Fruit fly (Drosophila melanogaster) whole organism, embryonic: ENCODE data around the gene Cpn.

Source experiments
- CG10543 ChIP-seq: fragments of 200-800 bp; sonication (Bioruptor generic); optimal IDR thresholded peaks from 3 replicates; lab custom pipeline; 2017; ENCODE audit warnings: missing biosample characterization, mild to moderate bottlenecking, missing genetic modification characterization, moderate library complexity
- CG10565 ChIP-seq: fragments of 200-800 bp; sonication (Bioruptor generic); optimal IDR thresholded peaks from 3 replicates; lab custom pipeline; 2016; ENCODE audit warnings: missing biosample characterization, mild to moderate bottlenecking, missing genetic modification characterization
- CG10979 ChIP-seq: fragments of 200-800 bp; sonication (Bioruptor generic); optimal IDR thresholded peaks from 2 replicates; lab custom pipeline; 2018; ENCODE audit warnings: missing biosample characterization, mild to moderate bottlenecking, missing genetic modification characterization, moderate library complexity
- CG11398 ChIP-seq: fragments of 200-800 bp; sonication (Bioruptor generic); optimal IDR thresholded peaks from 2 replicates; lab custom pipeline; 2016; ENCODE audit warnings: missing biosample characterization, missing genetic modification characterization
- CG11696 ChIP-seq: fragments of 200-800 bp; sonication (Bioruptor generic); IDR thresholded peaks from 2 replicates; pipeline ENCODE4 v1.3.6; 2022; ENCODE audit warnings: missing biosample characterization, missing genetic modification characterization
- CG13296 ChIP-seq: fragments of 200-800 bp; sonication (Bioruptor generic); optimal IDR thresholded peaks from 3 replicates; lab custom pipeline; 2018; ENCODE audit warnings: missing biosample characterization, mild to moderate bottlenecking, missing genetic modification characterization
- CG13894 ChIP-seq: fragments of 200-800 bp; sonication (Bioruptor generic); optimal IDR thresholded peaks from 3 replicates; lab custom pipeline; 2018; ENCODE audit warnings: missing biosample characterization, mild to moderate bottlenecking, missing genetic modification characterization, moderate library complexity
- CG16779 ChIP-seq: fragments of 200-800 bp; sonication (Bioruptor generic); IDR thresholded peaks from 2 replicates; pipeline ENCODE4 v1.3.6; 2022; ENCODE audit warnings: missing biosample characterization, missing genetic modification characterization
- CG1792 ChIP-seq: fragments of 200-800 bp; sonication (Bioruptor generic); optimal IDR thresholded peaks from 2 replicates; lab custom pipeline; 2016; ENCODE audit warnings: missing biosample characterization, missing genetic modification characterization
- CG18011 ChIP-seq: fragments of 200-800 bp; sonication (Bioruptor generic); optimal IDR thresholded peaks from 2 replicates; lab custom pipeline; 2017; ENCODE audit warnings: missing biosample characterization, missing genetic modification characterization, mild to moderate bottlenecking, moderate library complexity, missing genotype
- CG2199 ChIP-seq: fragments of 200-800 bp; sonication (Bioruptor generic); IDR thresholded peaks from 3 replicates; pipeline ENCODE4 v1.3.6; 2022; ENCODE audit warnings: missing biosample characterization, missing genetic modification characterization
- CG32532 ChIP-seq: fragments of 200-800 bp; sonication (Bioruptor generic); IDR thresholded peaks from 2 replicates; pipeline ENCODE4 v1.3.6; 2022; ENCODE audit warnings: missing biosample characterization, missing genetic modification characterization
- CG34224 ChIP-seq: fragments of 200-800 bp; sonication (Bioruptor generic); IDR thresholded peaks from 3 replicates; pipeline ENCODE4 v1.3.6; 2022; ENCODE audit warnings: missing biosample characterization, missing genetic modification characterization; ENCODE audit not compliant: partially characterized antibody
- CG4282 ChIP-seq: fragments of 200-800 bp; sonication (Bioruptor generic); optimal IDR thresholded peaks from 2 replicates; lab custom pipeline; 2016; ENCODE audit warnings: missing biosample characterization, missing genetic modification characterization
- CG6272 ChIP-seq: fragments of 200-800 bp; sonication (Bioruptor generic); IDR thresholded peaks from 2 replicates; pipeline ENCODE4 v1.3.6; 2022; ENCODE audit warnings: missing biosample characterization, missing genetic modification characterization
- CG7372 ChIP-seq: fragments of 200-800 bp; sonication (Bioruptor generic); IDR thresholded peaks from 2 replicates; pipeline ENCODE4 v1.3.6; 2022; ENCODE audit warnings: missing biosample characterization, missing genetic modification characterization
- CG8290 ChIP-seq, 3 experiments: fragments of 200-800 bp; sonication (Bioruptor generic); optimal IDR thresholded peaks; 2 replicates each; lab custom pipeline; 2016 to 2019; ENCODE audit warnings: missing biosample characterization in 3 of 3, missing genetic modification characterization in 3 of 3, mild to moderate bottlenecking in 2 of 3, moderate library complexity in 1 of 3
- CG8388 ChIP-seq: fragments of 200-800 bp; sonication (Bioruptor generic); optimal IDR thresholded peaks from 2 replicates; lab custom pipeline; 2019; ENCODE audit warnings: missing biosample characterization, mild to moderate bottlenecking, missing genetic modification characterization, moderate library complexity
- Chrac-16 ChIP-seq: fragments of 200-800 bp; sonication (Bioruptor generic); optimal IDR thresholded peaks from 3 replicates; lab custom pipeline; 2016; ENCODE audit warnings: missing biosample characterization, missing genetic modification characterization
- Dll ChIP-seq: fragments of 200-800 bp; sonication (Bioruptor generic); IDR thresholded peaks from 4 replicates; pipeline ENCODE4 v1.3.6; 2022; ENCODE audit warnings: missing biosample characterization, missing genetic modification characterization; ENCODE audit not compliant: partially characterized antibody
- Dref ChIP-seq: fragments of 200-800 bp; sonication (Bioruptor generic); IDR thresholded peaks from 2 replicates; pipeline ENCODE4 v1.3.6; 2022; ENCODE audit warnings: missing biosample characterization, missing genetic modification characterization
- E2f2 ChIP-seq: fragments of 200-800 bp; sonication (Bioruptor generic); IDR thresholded peaks from 2 replicates; pipeline ENCODE4 v1.3.6; 2022; ENCODE audit warnings: missing biosample characterization, missing genetic modification characterization
- ERR ChIP-seq: fragments of 200-800 bp; sonication (Bioruptor generic); optimal IDR thresholded peaks from 2 replicates; lab custom pipeline; 2016; ENCODE audit warnings: missing biosample characterization, missing genetic modification characterization
- Hr39 ChIP-seq: fragments of >200 bp; optimal IDR thresholded peaks from 2 replicates; lab custom pipeline; 2017
- MESR4 ChIP-seq: fragments of 200-800 bp; sonication (Bioruptor generic); optimal IDR thresholded peaks from 2 replicates; lab custom pipeline; 2018; ENCODE audit warnings: missing biosample characterization, mild to moderate bottlenecking, missing genetic modification characterization, moderate library complexity
- Mad ChIP-seq: fragments of 200-800 bp; sonication (Bioruptor generic); optimal IDR thresholded peaks from 2 replicates; lab custom pipeline; 2016; ENCODE audit warnings: missing biosample characterization, missing genetic modification characterization
- NC2α ChIP-seq: fragments of 200-800 bp; sonication (Bioruptor generic); optimal IDR thresholded peaks from 2 replicates; lab custom pipeline; 2016; ENCODE audit warnings: missing biosample characterization, missing genetic modification characterization
- Sox100B ChIP-seq: fragments of 200-800 bp; sonication (Bioruptor generic); optimal IDR thresholded peaks from 3 replicates; lab custom pipeline; 2018; ENCODE audit warnings: missing biosample characterization, mild to moderate bottlenecking, missing genetic modification characterization
- Usf ChIP-seq: fragments of 200-800 bp; sonication (Bioruptor generic); optimal IDR thresholded peaks from 2 replicates; lab custom pipeline; 2017; ENCODE audit warnings: missing genotype, missing biosample characterization, missing genetic modification characterization
- Vsx1 ChIP-seq: fragments of 200-800 bp; sonication (Bioruptor generic); optimal IDR thresholded peaks from 2 replicates; lab custom pipeline; 2017; ENCODE audit warnings: missing biosample characterization, mild to moderate bottlenecking, missing genetic modification characterization, missing genetic modification reagents
- ara ChIP-seq: fragments of 200-800 bp; sonication (Bioruptor generic); IDR thresholded peaks from 2 replicates; pipeline ENCODE4 v1.3.6; 2022; ENCODE audit warnings: missing biosample characterization, missing genetic modification characterization
- ato ChIP-seq: fragments of 200-800 bp; sonication (Bioruptor generic); IDR thresholded peaks from 2 replicates; pipeline ENCODE4 v1.3.6; 2022; ENCODE audit warnings: missing biosample characterization, missing genetic modification characterization; ENCODE audit not compliant: partially characterized antibody
- bab2 ChIP-seq: fragments of 200-800 bp; sonication (Bioruptor generic); optimal IDR thresholded peaks from 2 replicates; lab custom pipeline; 2016; ENCODE audit warnings: missing biosample characterization, missing genetic modification characterization
- ci ChIP-seq: fragments of 200-800 bp; sonication (Bioruptor generic); IDR thresholded peaks from 3 replicates; pipeline ENCODE4 v1.3.6; 2022; ENCODE audit warnings: missing biosample characterization, missing genetic modification characterization
- crc ChIP-seq: fragments of 200-800 bp; sonication (Bioruptor generic); optimal IDR thresholded peaks from 2 replicates; lab custom pipeline; 2016; ENCODE audit warnings: missing biosample characterization, missing genetic modification characterization
- crp ChIP-seq, 2 experiments: fragments of 200-800 bp; sonication (Bioruptor generic); optimal IDR thresholded peaks; 2 replicates in 1 of 2; 3 replicates in 1 of 2; lab custom pipeline; 2017; ENCODE audit warnings: missing biosample characterization in 2 of 2, missing genetic modification characterization in 2 of 2, mild to moderate bottlenecking in 1 of 2, moderate library complexity in 1 of 2
- ems ChIP-seq: fragments of 200-800 bp; sonication (Bioruptor generic); optimal IDR thresholded peaks from 3 replicates; lab custom pipeline; 2016; ENCODE audit warnings: missing biosample characterization, missing genetic modification characterization
- gcm ChIP-seq: fragments of 200-800 bp; sonication (Bioruptor generic); optimal IDR thresholded peaks from 2 replicates; lab custom pipeline; 2019; ENCODE audit warnings: missing biosample characterization, mild to moderate bottlenecking, missing genetic modification characterization, moderate library complexity
- gem ChIP-seq: fragments of 200-800 bp; sonication (Bioruptor generic); optimal IDR thresholded peaks from 2 replicates; lab custom pipeline; 2019; ENCODE audit warnings: missing biosample characterization, mild to moderate bottlenecking, missing genetic modification characterization, moderate library complexity
- jigr1 ChIP-seq: fragments of 200-800 bp; sonication (Bioruptor generic); IDR thresholded peaks from 3 replicates; pipeline ENCODE4 v1.3.6; 2022; ENCODE audit warnings: missing biosample characterization, missing genetic modification characterization
- lbe ChIP-seq: fragments of 200-800 bp; sonication (Bioruptor generic); optimal IDR thresholded peaks from 2 replicates; lab custom pipeline; 2016; ENCODE audit warnings: missing biosample characterization, mild to moderate bottlenecking, missing genetic modification characterization
- odd ChIP-seq: fragments of 200-800 bp; sonication (Bioruptor generic); optimal IDR thresholded peaks from 2 replicates; lab custom pipeline; 2017; ENCODE audit warnings: missing biosample characterization, mild to moderate bottlenecking, missing genetic modification characterization
- pan ChIP-seq, 4 experiments: fragments of >200 bp in 3 of 4; fragments of 200-800 bp in 1 of 4; sonication (Bioruptor generic) in 1 of 4; optimal IDR thresholded peaks in 3 of 4; IDR thresholded peaks in 1 of 4; 2 replicates each; pipeline versions ENCODE4 v1.3.6 to Lab custom; 2017 to 2022; ENCODE audit warnings: missing biosample characterization in 2 of 4, missing genetic modification characterization in 2 of 4, mixed read lengths in 1 of 4
- phol ChIP-seq: fragments of 200-800 bp; sonication (Bioruptor generic); optimal IDR thresholded peaks from 3 replicates; lab custom pipeline; 2018; ENCODE audit warnings: missing biosample characterization, mild to moderate bottlenecking, missing genetic modification characterization, moderate library complexity
- so ChIP-seq: fragments of 200-800 bp; sonication (Bioruptor generic); IDR thresholded peaks from 3 replicates; pipeline ENCODE4 v1.3.6; 2022; ENCODE audit warnings: missing biosample characterization, missing genetic modification characterization
- tll ChIP-seq, 2 experiments: fragments of 200-800 bp in 1 of 2; fragments of >200 bp in 1 of 2; sonication (Bioruptor generic) in 1 of 2; optimal IDR thresholded peaks; 2 replicates each; lab custom pipeline; 2017 to 2019; ENCODE audit warnings: missing biosample characterization in 2 of 2, missing genetic modification characterization in 2 of 2, mild to moderate bottlenecking in 1 of 2, moderate library complexity in 1 of 2
- tna ChIP-seq: fragments of 200-800 bp; sonication (Bioruptor generic); IDR thresholded peaks from 2 replicates; pipeline ENCODE4 v1.3.6; 2022; ENCODE audit warnings: missing biosample characterization, missing genetic modification characterization; ENCODE audit not compliant: partially characterized antibody
- vvl ChIP-seq: fragments of 200-800 bp; sonication (Bioruptor generic); IDR thresholded peaks from 2 replicates; pipeline ENCODE4 v1.3.6; 2022; ENCODE audit warnings: missing biosample characterization, missing genetic modification characterization
- wek ChIP-seq: fragments of 200-800 bp; sonication (Bioruptor generic); optimal IDR thresholded peaks from 3 replicates; lab custom pipeline; 2018; ENCODE audit warnings: missing biosample characterization, mild to moderate bottlenecking, missing genetic modification characterization, moderate library complexity

Cpn gene

dm6 chr3R:12121161-12121560, 44.8 kb downstream of the Cpn start (continued):
- TF ChIP-seq CG8290 (GFP tag; optimal IDR thresholded peaks at IDR 0.05; lab: Kevin White, UChicago) (peak; percentile 93), CG8290 (tag; optimal IDR thresholded peaks at IDR 0.05; lab: Kevin White, UChicago) (peak; percentile 51 to 92), crc (GFP tag; lab: Kevin White, UChicago) (peak; percentile 79), CG11696 (GFP tag; lab: Robert Waterston, UW) (peak; percentile 51), Chrac-16 (peak; percentile 82), odd (GFP tag; lab: Kevin White, UChicago) (peak; percentile 65), CG11398 (GFP tag; lab: Kevin White, UChicago) (peak; percentile 87), CG13894 (peak; percentile 73), ems (GFP tag; lab: Kevin White, UChicago) (peak; percentile 81), crp (GFP tag; optimal IDR thresholded peaks at IDR 0.05; lab: Kevin White, UChicago) (peak in 1 of 2 experiments; percentile 50), E2f2 (GFP tag; lab: Robert Waterston, UW) (peak; percentile 57), Hr39 (no peak), CG34224 (GFP tag; lab: Robert Waterston, UW) (no peak), CG32532 (GFP tag; lab: Robert Waterston, UW) (peak; percentile 96), CG8388 (peak; percentile 74), CG18011 (peak; percentile 98), bab2 (peak; percentile 87), CG16779 (peak; percentile 95), NC2α (GFP tag; lab: Kevin White, UChicago) (peak; percentile 81), CG6272 (GFP tag; lab: Robert Waterston, UW) (peak; percentile 91), ato (GFP tag; lab: Robert Waterston, UW) (no peak; the same call in 1 of the 2 replicates), jigr1 (GFP tag; lab: Robert Waterston, UW) (peak; percentile 80; the same call in 1 of the 3 replicates), so (GFP tag; lab: Robert Waterston, UW) (peak; percentile 80), tna (GFP tag; lab: Robert Waterston, UW) (no peak), CG10565 (GFP tag; lab: Kevin White, UChicago) (peak; percentile 51), vvl (GFP tag; lab: Robert Waterston, UW) (peak; percentile 97), MESR4 (GFP tag; lab: Kevin White, UChicago) (peak; percentile 1), CG13296 (GFP tag; lab: Kevin White, UChicago) (peak; percentile 80), ERR (GFP tag; lab: Kevin White, UChicago) (peak; percentile 66), ara (peak; percentile 85), Mad (GFP tag; lab: Kevin White, UChicago) (peak; percentile 86), gcm (no peak), ci (GFP tag; lab: Robert Waterston, UW) (peak; percentile 98), Vsx1 (GFP tag; lab: Kevin White, UChicago) (peak; percentile 85), tll (GFP tag; optimal IDR thresholded peaks at IDR 0.05; lab: Kevin White, UChicago) (peak in 1 of 2 experiments; percentile 29), lbe (GFP tag; lab: Kevin White, UChicago) (no peak), pan (optimal IDR thresholded peaks at IDR 0.05; lab: Kevin White, UChicago) (no peak), pan (GFP tag; optimal IDR thresholded peaks at IDR 0.05 in 1 of 2, IDR thresholded peaks at IDR 0.05 in 1 of 2) (peak in 1 of 2 experiments; percentile 93), CG4282 (GFP tag; lab: Kevin White, UChicago) (peak; percentile 77), CG7372 (GFP tag; lab: Robert Waterston, UW) (peak; percentile 98), wek (GFP tag; lab: Kevin White, UChicago) (peak; percentile 83), phol (tag; lab: Kevin White, UChicago) (peak; percentile 89), Dll (GFP tag; lab: Robert Waterston, UW) (no peak), CG10543 (GFP tag; lab: Kevin White, UChicago) (peak; percentile 78), CG10979 (no peak), Sox100B (GFP tag; lab: Kevin White, UChicago) (peak; percentile 68), Usf (GFP tag; lab: Kevin White, UChicago) (peak; percentile 82), CG2199 (GFP tag; lab: Robert Waterston, UW) (peak; percentile 98), Dref (GFP tag; lab: Robert Waterston, UW) (peak; percentile 46), CG1792 (GFP tag; lab: Kevin White, UChicago) (peak; percentile 81), gem (tag; lab: Kevin White, UChicago) (peak; percentile 81)
